Fruit fly (Drosophila melanogaster): ENCODE results near the gene CG8475.

The CG8475 gene

DNA sequence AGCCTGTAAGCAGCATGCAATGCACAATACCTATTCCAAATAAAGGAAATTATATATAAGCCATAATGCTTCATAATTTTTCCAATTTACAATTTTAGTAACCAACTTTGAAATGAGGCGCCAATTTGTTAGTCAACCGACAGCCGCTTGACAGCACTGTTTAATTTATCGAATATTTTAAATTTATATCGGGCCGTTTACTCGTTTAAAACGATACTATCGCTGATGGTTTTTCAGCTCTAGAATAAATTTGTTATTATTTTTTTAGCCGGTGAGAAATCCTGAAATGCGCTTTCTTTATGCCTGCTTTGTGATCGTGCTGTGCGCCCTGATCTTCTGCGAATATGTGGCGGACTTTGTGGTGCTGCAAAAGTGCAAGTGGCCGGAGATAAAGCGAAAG lies 2.0 kb upstream of the CG8475 start, which contains the start of gene PGAP5 (continued):
- TF ChIP-seq vvl (GFP tag; IDR thresholded peaks at IDR 0.05) (no peak; the same call in none of the 2 replicates), HLH4C (GFP tag; IDR thresholded peaks at IDR 0.05; ENCODE audit: partially characterized antibody) (peak; percentile 85), chinmo (GFP tag; IDR thresholded peaks at IDR 0.05; ENCODE audit: partially characterized antibody) (peak; percentile 93), her (GFP tag; optimal IDR thresholded peaks at IDR 0.05) (no peak), slbo (GFP tag; IDR thresholded peaks at IDR 0.05) (peak; percentile 42; the same call in 1 of the 2 replicates), CG6175 (GFP tag; IDR thresholded peaks at IDR 0.05) (no peak), CG4617 (GFP tag; optimal IDR thresholded peaks at IDR 0.05; ENCODE audit: borderline replicate concordance) (peak; percentile 35), dm (GFP tag; optimal IDR thresholded peaks at IDR 0.05) (no peak)

DNA sequence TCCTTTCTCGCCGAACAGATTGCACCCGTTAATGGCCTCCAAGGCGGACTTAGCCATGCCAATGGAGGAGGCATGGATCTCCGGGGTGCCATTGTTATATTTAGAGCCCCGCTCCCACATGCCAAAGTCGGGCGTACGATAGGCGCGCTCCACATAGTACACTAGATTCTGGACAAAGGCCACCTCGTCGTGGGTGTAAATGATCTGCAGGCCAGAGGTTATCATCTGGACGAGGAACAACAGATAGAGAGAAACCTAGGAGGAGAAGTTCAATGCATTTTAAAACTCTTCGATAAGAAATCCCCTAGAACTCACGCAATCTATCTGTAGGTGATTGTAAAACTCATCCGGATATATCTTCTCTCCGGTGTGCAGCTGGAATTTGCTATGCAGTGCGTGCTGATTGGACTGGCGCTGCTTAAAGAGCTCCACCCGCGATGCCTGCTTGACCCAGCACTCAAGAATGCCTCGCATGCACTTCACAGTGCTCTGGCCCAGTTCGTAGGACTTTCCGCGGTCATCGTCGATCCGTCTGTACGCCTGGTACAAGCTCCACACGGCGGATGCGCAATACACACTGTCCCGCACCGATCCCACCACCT lies 895 bp downstream of the CG8475 start:
- peak; percentile 31; the same call in 1 of the 3 replicates for TF ChIP-seq ken (GFP tag; IDR thresholded peaks at IDR 0.05)
- 0 out of 3 replicates have a peak, but pooled peaks have one; percentile 35 for TF ChIP-seq CG14860 (GFP tag; IDR thresholded peaks at IDR 0.05; ENCODE audit: partially characterized antibody)
- TF ChIP-seq CG1529 (GFP tag; optimal IDR thresholded peaks at IDR 0.05) = no peak

DNA sequence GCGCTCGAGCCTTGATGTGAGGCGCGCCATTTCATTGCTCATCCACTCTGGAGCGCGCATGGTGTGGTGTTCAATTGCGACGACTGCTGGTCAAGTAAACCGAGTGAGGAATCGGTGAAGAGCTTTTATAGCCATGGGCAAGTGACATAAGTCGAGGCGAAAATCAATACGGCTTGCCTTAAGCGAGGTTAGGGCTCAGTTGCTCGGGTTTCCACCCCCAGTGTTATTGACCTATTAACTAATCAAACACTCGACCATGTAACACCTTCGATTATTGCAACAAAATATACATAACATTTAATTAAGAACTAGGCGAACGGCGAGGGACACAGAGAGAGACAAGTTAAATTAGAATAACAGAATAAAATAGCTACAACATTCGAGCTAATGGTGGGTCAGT lies 6.0 kb downstream of the CG8475 start, which contains the start of gene CG34134:
CG34134 (minus strand) TSS at position 101 of the 400 bp plus-strand sequence.
- TF ChIP-seq sr (GFP tag; IDR thresholded peaks at IDR 0.05) = no peak
- TF ChIP-seq CG42726 (GFP tag; IDR thresholded peaks at IDR 0.05; ENCODE audit: partially characterized antibody) = no peak
- no peak for TF ChIP-seq Atf3 (GFP tag; optimal IDR thresholded peaks at IDR 0.05)
- no peak for TF ChIP-seq CG4820 (GFP tag; optimal IDR thresholded peaks at IDR 0.05)
- TF ChIP-seq CG1233 (GFP tag; optimal IDR thresholded peaks at IDR 0.05) = no peak
- TF ChIP-seq oc (tag; optimal IDR thresholded peaks at IDR 0.05) = no peak
- no peak for TF ChIP-seq trem (tag; optimal IDR thresholded peaks at IDR 0.05)
- TF ChIP-seq CG12071 (GFP tag; optimal IDR thresholded peaks at IDR 0.05) = no peak
- TF ChIP-seq CG2678 (tag; optimal IDR thresholded peaks at IDR 0.05) = no peak
- TF ChIP-seq CG1529 (GFP tag; optimal IDR thresholded peaks at IDR 0.05) = no peak
- no peak for TF ChIP-seq CG43689 (GFP tag; IDR thresholded peaks at IDR 0.05)
- TF ChIP-seq Sox102F (GFP tag; optimal IDR thresholded peaks at IDR 0.05) = no peak
- no peak for TF ChIP-seq CG3163 (GFP tag; optimal IDR thresholded peaks at IDR 0.05)
- no peak for TF ChIP-seq CG6765 (GFP tag; optimal IDR thresholded peaks at IDR 0.05)
- TF ChIP-seq so (GFP tag; IDR thresholded peaks at IDR 0.05) = no peak
- TF ChIP-seq btn (GFP tag; optimal IDR thresholded peaks at IDR 0.05) = no peak
- no peak for TF ChIP-seq D19B (GFP tag; optimal IDR thresholded peaks at IDR 0.05)
- no peak for TF ChIP-seq Jarid2 (GFP tag; optimal IDR thresholded peaks at IDR 0.05)

DNA sequence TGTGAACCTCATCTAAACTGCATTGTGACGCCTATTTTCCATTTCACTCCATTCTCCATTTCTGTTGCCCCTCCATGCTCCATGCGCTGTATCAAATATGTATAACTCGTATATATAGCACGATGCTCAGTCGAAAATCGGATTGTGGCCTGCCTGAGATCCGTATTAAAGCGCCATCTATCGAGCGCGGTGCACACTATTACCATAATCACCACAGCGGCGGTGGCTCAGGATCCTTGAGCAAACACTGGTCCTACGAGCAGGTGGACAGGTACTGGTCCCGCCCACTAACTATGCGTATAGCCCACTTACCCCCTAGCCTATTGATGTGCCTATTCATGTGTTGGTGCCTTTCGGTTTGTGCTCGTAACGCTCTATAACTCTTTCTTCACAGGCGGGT lies 11.7 kb downstream of the CG8475 start:
- TF ChIP-seq bowl (GFP tag; IDR thresholded peaks at IDR 0.05) (0 out of 2 replicates have a peak, but pooled peaks have one; percentile 18), trh (GFP tag; optimal IDR thresholded peaks at IDR 0.05) (no peak), CG16779 (GFP tag; IDR thresholded peaks at IDR 0.05) (peak; percentile 20; the same call in 1 of the 2 replicates), CTCF (GFP tag; optimal IDR thresholded peaks at IDR 0.05) (peak; percentile 80), gem (tag; optimal IDR thresholded peaks at IDR 0.05) (no peak), CG3847 (GFP tag; IDR thresholded peaks at IDR 0.05) (no peak)

DNA sequence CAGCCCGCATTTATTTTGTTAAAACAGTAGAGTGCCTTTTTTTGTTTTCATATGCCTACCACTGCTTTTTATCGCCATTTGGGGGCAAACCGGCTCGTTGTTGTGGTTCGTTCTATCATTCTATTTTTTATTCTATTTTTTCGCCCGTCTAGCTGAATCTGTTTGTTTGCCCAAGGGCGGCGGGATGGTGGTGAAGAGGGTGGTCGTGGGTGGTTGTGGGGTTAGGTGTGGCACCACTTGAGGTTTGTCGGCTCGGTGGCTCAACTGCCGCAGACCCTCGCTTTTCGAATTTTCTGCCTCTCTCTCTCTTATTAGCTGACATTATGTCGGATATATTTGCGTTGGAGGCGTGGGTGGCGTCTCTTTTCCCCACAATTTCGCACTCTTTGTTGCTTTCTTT lies 25.2 kb downstream of the CG8475 start:
- TF ChIP-seq Hmr (GFP tag; optimal IDR thresholded peaks at IDR 0.05) = no peak
- TF ChIP-seq Dad (GFP tag; optimal IDR thresholded peaks at IDR 0.05) = no peak
- TF ChIP-seq Bgb (GFP tag; IDR thresholded peaks at IDR 0.05; ENCODE audit: partially characterized antibody) = peak; percentile 38; the same call in 1 of the 2 replicates
- TF ChIP-seq CG10543 (GFP tag; optimal IDR thresholded peaks at IDR 0.05) = peak; percentile 63
- TF ChIP-seq sr (GFP tag; IDR thresholded peaks at IDR 0.05) = peak; percentile 79; the same call in 2 of the 3 replicates
- peak; percentile 83 for TF ChIP-seq crol (GFP tag; IDR thresholded peaks at IDR 0.05)
- TF ChIP-seq abd-A (tag; optimal IDR thresholded peaks at IDR 0.05) = no peak
- peak; percentile 78 for TF ChIP-seq Med (GFP tag)
- TF ChIP-seq CG14014 (GFP tag; IDR thresholded peaks at IDR 0.05) = no peak
- no peak for TF ChIP-seq H2.0 (GFP tag; IDR thresholded peaks at IDR 0.05)
- TF ChIP-seq schlank (tag; optimal IDR thresholded peaks at IDR 0.05) = peak; percentile 11
- TF ChIP-seq Rfx (GFP tag; IDR thresholded peaks at IDR 0.05) = 0 out of 2 replicates have a peak, but pooled peaks have one; percentile 7
- TF ChIP-seq gcm (GFP tag; optimal IDR thresholded peaks at IDR 0.05) = peak; percentile 79
